Fruit fly (Drosophila melanogaster) whole organism: ENCODE data around the gene geko.

ENCODE experiments used
- CG8478 ChIP-seq: fragments of >200 bp; optimal IDR thresholded peaks from 2 replicates; lab custom pipeline; 2018; ENCODE audit warnings: inconsistent platforms
- Dll ChIP-seq: fragments of >200 bp; optimal IDR thresholded peaks from 2 replicates; lab custom pipeline; 2017
- EcR ChIP-seq, 2 experiments: fragments of >200 bp; optimal IDR thresholded peaks; 2 replicates each; lab custom pipeline; 2017; ENCODE audit warnings: missing biosample characterization in 2 of 2, missing genetic modification characterization in 2 of 2, missing genetic modification reagents in 2 of 2
- pan ChIP-seq: fragments of >200 bp; optimal IDR thresholded peaks from 2 replicates; lab custom pipeline; 2017
- psq ChIP-seq: fragments of >200 bp; optimal IDR thresholded peaks from 2 replicates; lab custom pipeline; 2017
- usp ChIP-seq: fragments of >200 bp; optimal IDR thresholded peaks from 2 replicates; lab custom pipeline; 2017; ENCODE audit warnings: missing biosample characterization, missing genetic modification characterization, mixed read lengths

Gene geko

DNA sequence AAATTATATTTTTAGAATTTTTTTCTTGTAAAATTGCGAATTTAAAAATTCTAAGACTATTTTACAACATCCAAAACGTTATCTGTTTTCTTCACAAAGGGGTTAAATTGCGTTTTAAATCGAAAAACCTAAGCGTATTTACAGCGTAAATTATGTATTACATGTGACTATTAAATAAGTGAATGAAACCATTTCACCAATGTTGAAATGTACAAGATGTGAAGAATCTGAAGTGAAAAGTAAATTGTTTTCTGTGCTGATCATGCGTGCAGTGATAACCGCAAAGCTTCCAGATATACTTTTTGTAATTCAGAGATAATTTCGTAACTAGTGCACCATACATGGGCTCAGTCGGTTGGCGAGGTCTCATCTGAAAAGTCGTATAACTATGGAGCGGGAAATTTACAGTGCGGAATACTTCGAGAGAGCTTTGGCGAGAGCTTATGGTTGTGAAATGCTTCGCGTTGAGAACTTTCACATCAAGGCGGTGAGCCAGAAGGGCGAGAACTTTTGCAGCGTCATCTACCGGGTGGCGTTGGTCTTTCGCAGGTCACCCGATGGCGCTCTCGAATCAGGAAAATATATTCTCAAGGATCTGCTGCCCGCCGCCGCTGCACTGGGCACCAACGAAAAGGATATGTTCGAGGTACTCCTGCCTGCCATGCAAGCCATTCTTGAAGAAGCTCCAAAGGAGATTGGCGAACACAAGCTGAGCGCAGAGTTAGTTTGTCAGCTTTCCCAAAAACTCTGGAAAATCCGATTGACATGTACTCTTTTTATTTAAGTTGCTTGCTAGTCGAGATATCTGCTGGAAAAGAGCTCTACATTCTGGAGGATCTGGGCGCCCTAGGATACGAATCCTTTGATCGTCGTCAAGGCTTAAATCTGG is 24.9 kb upstream of the geko start:
- TF ChIP-seq EcR (GFP tag; optimal IDR thresholded peaks at IDR 0.05; lab: Kevin White, UChicago) (no peak), Dll (lab: Kevin White, UChicago) (no peak), psq (lab: Kevin White, UChicago) (no peak), usp (no peak), pan (lab: Kevin White, UChicago) (no peak), CG8478 (lab: Kevin White, UChicago) (no peak)

DNA sequence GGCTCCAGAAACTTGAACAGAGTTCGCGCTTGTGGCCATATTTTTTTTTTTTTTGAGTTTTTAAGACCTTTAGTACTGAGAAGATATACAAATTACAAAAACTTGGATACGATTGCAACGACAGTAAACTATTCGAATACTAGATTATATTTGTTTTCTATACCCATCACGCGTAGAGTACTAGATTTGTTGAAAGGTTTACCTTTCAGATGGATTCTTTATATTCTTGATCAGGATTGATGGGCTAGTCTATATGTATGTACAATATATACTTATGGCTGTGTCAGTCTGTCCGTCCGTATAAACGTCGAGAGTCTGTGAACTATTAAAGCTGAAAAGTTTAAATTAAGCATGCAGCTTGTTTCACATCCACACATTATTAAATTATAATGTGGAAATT is 17.3 kb upstream of the geko start, which contains the start of gene CG42853:
Gene CG42853, minus strand, starts transcription at position 101 of the 400 bp plus-strand sequence.
- TF ChIP-seq psq (lab: Kevin White, UChicago) (no peak), CG8478 (lab: Kevin White, UChicago) (no peak), usp (no peak), pan (lab: Kevin White, UChicago) (no peak), Dll (lab: Kevin White, UChicago) (no peak), EcR (GFP tag; optimal IDR thresholded peaks at IDR 0.05; lab: Kevin White, UChicago) (no peak)

- TF ChIP-seq EcR (GFP tag; optimal IDR thresholded peaks at IDR 0.05; lab: Kevin White, UChicago) (no peak), usp (no peak), psq (lab: Kevin White, UChicago) (no peak), CG8478 (lab: Kevin White, UChicago) (no peak), Dll (lab: Kevin White, UChicago) (no peak), pan (lab: Kevin White, UChicago) (no peak)
Measured at dm6 chr3L:18124138-18124537, 15.1 kb upstream of the geko start.

dm6 chr3L:18132589-18132988 is 6.6 kb upstream of the geko start, which contains the start of gene Cyp312a1:
Gene Cyp312a1 (minus strand): TSS chr3L:18132689.
- TF ChIP-seq Dll (lab: Kevin White, UChicago) (no peak), usp (no peak), psq (lab: Kevin White, UChicago) (no peak), EcR (GFP tag; optimal IDR thresholded peaks at IDR 0.05; lab: Kevin White, UChicago) (no peak), CG8478 (lab: Kevin White, UChicago) (no peak), pan (lab: Kevin White, UChicago) (no peak)

- TF ChIP-seq Dll (lab: Kevin White, UChicago) (no peak), EcR (GFP tag; optimal IDR thresholded peaks at IDR 0.05; lab: Kevin White, UChicago) (no peak), usp (no peak), pan (lab: Kevin White, UChicago) (no peak), psq (lab: Kevin White, UChicago) (no peak), CG8478 (lab: Kevin White, UChicago) (no peak)
Measured at dm6 chr3L:18137197-18137596, 2.0 kb upstream of the geko start.

DNA sequence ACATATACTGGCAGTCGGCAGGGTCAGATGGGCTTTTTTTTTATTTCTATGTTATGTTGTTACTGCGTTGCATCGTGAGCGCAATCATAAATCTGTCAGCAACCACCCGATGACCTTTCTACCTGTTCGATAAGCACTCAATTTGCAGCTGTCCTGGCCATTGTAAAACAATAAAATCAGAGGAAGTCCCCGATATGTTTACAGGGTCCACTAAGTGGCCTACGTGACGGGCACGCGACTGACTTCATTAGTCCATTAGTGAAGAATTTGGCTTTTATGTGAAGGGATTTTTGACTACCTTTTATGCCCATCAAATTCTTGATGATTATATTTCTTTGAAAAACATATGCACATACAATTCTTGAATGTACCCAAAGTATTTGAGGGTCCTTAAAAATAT is 922 bp upstream of the geko start:
- TF ChIP-seq psq (lab: Kevin White, UChicago) (no peak), EcR (GFP tag; optimal IDR thresholded peaks at IDR 0.05; lab: Kevin White, UChicago) (no peak), usp (no peak), CG8478 (lab: Kevin White, UChicago) (no peak), pan (lab: Kevin White, UChicago) (no peak), Dll (lab: Kevin White, UChicago) (no peak)

dm6 chr3L:18142969-18143368 is 3.8 kb downstream of the geko start:
- TF ChIP-seq Dll (lab: Kevin White, UChicago) = no peak
- TF ChIP-seq psq (lab: Kevin White, UChicago) = no peak
- no peak for TF ChIP-seq EcR (GFP tag; optimal IDR thresholded peaks at IDR 0.05; lab: Kevin White, UChicago)
- no peak for TF ChIP-seq usp

DNA sequence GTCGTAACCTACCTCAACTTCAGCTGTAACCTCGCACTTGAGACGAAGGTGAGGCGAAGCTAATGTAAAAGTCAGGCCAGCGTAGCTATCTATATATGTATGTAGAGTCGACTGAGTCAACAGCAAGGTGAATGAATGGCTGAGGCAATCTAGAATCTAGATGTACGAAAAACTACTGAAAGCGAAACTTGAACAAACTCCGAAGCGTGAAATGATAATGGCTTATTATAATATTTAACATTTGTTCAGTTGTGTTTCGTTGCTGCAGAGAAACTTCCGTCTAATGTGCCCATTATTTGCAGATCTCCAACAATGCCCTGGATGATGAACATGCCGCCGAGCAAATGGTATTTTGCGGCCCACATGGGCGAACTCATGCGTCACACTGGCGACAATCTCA is 5.4 kb downstream of the geko start:
- TF ChIP-seq usp (no peak), EcR (GFP tag; optimal IDR thresholded peaks at IDR 0.05; lab: Kevin White, UChicago) (no peak), psq (lab: Kevin White, UChicago) (no peak), CG8478 (lab: Kevin White, UChicago) (no peak), pan (lab: Kevin White, UChicago) (no peak)

DNA sequence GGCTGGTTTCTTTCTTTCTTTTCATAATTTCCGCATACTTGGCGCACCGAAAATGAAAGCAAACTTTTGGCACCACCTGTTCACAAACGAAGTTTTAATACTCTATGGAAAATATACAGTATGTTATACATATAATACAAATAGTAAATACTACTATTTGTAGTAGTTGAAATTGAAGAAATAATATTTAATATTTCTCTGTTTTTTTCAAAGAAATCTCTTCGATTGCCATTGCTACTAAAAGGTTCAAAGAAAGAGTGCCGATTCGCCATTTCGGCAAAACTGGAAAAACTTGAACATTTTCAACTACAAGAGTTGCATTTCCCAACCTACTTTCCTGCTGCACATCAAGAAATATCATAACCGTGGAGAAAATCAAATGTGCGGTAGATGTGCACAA is 7.6 kb downstream of the geko start:
- no peak for TF ChIP-seq EcR (GFP tag; optimal IDR thresholded peaks at IDR 0.05; lab: Kevin White, UChicago)
- TF ChIP-seq usp = no peak
- TF ChIP-seq pan (lab: Kevin White, UChicago) = no peak
- TF ChIP-seq CG8478 (lab: Kevin White, UChicago) = no peak

- TF ChIP-seq psq (lab: Kevin White, UChicago) = no peak
- no peak for TF ChIP-seq EcR (GFP tag; optimal IDR thresholded peaks at IDR 0.05; lab: Kevin White, UChicago)
- TF ChIP-seq Dll (lab: Kevin White, UChicago) = no peak
- no peak for TF ChIP-seq pan (lab: Kevin White, UChicago)
- no peak for TF ChIP-seq CG8478 (lab: Kevin White, UChicago)
- no peak for TF ChIP-seq usp
Measured at dm6 chr3L:18147596-18147995, 8.4 kb downstream of the geko start.

dm6 chr3L:18148418-18148973 is 9.3 kb downstream of the geko start, which contains the start of gene CG7330:
Gene CG7330 (plus strand): TSS chr3L:18148923.
- TF ChIP-seq CG8478 (lab: Kevin White, UChicago) (no peak), usp (no peak), pan (lab: Kevin White, UChicago) (no peak), psq (lab: Kevin White, UChicago) (no peak), EcR (GFP tag; optimal IDR thresholded peaks at IDR 0.05; lab: Kevin White, UChicago) (no peak), Dll (lab: Kevin White, UChicago) (no peak)
